Worm (Caenorhabditis elegans): ENCODE measurements around the gene C25G6.4.
A peak's percentile ranks its signal among the peaks of the same experiment; 100 is the strongest.

Gene C25G6.4

DNA sequence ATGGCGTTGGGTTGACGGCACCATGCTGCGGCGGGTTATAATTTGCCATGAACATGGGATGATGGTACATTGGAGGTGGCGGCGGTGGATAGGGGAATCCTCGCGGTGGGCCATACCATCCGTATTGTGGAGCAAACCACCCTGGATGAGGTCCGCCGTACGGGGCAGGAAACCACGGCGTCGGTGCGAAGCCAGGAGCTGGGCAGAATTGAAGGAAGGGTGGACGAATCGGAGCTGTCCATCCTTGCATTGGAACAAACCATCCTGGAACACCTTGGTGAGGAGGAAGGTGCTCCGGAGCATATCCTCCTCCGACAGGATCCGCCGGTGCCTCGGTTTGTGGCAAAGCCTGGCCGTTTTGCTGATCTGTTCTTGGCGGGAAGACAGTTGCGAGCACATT is 47.0 kb downstream of the C25G6.4 start:
- TF ChIP-seq lin-35 (GFP tag; optimal IDR thresholded peaks at IDR 0.05) (no peak), efl-1 (optimal IDR thresholded peaks at IDR 0.05) (no peak), efl-1 (GFP tag; optimal IDR thresholded peaks at IDR 0.05 in 1 of 2) (peak in 1 of 2 experiments; percentile 22)
